Fruit fly (Drosophila melanogaster): Measurements from ENCODE around the gene Cpr72Ec.

Cpr72Ec gene

dm6 chr3L:16410234-16411119 is 43.3 kb upstream of the Cpr72Ec start (continued):
- TF ChIP-seq Aef1 (GFP tag; IDR thresholded peaks at IDR 0.05) (no peak), Nf-YA (GFP tag; IDR thresholded peaks at IDR 0.05) (no peak), CG17328 (GFP tag; IDR thresholded peaks at IDR 0.05) (no peak), E2f1 (GFP tag; IDR thresholded peaks at IDR 0.05) (no peak), Dek (tag; optimal IDR thresholded peaks at IDR 0.05) (no peak), CG32532 (GFP tag; IDR thresholded peaks at IDR 0.05) (no peak), caup (GFP tag; optimal IDR thresholded peaks at IDR 0.05; ENCODE audit: severe bottlenecking) (no peak), CkIIα-i1 (GFP tag; IDR thresholded peaks at IDR 0.05) (no peak), CG31224 (GFP tag; IDR thresholded peaks at IDR 0.05) (no peak), twi (tag; optimal IDR thresholded peaks at IDR 0.05) (peak; percentile 66), CG18764 (GFP tag; optimal IDR thresholded peaks at IDR 0.05) (no peak), Taf1 (GFP tag; IDR thresholded peaks at IDR 0.05) (no peak), CG30431 (GFP tag; optimal IDR thresholded peaks at IDR 0.05) (no peak), Dp (GFP tag; optimal IDR thresholded peaks at IDR 0.05) (no peak), Dip3 (GFP tag; optimal IDR thresholded peaks at IDR 0.05) (no peak), Scr (GFP tag; IDR thresholded peaks at IDR 0.05; ENCODE audit: partially characterized antibody) (no peak), usp (GFP tag; optimal IDR thresholded peaks at IDR 0.05) (no peak), CG3995 (GFP tag; optimal IDR thresholded peaks at IDR 0.05) (no peak), CG34422 (GFP tag; IDR thresholded peaks at IDR 0.05) (peak; percentile 29; the same call in 1 of the 3 replicates), tx (GFP tag; optimal IDR thresholded peaks at IDR 0.05) (no peak), h (optimal IDR thresholded peaks at IDR 0.05) (no peak), Hr51 (GFP tag; optimal IDR thresholded peaks at IDR 0.05) (no peak), pum (GFP tag; optimal IDR thresholded peaks at IDR 0.05) (no peak), chif (GFP tag; optimal IDR thresholded peaks at IDR 0.05) (no peak), Ets97D (GFP tag; optimal IDR thresholded peaks at IDR 0.05) (no peak), hbn (GFP tag; IDR thresholded peaks at IDR 0.05; ENCODE audit: partially characterized antibody) (no peak), wdn (GFP tag; IDR thresholded peaks at IDR 0.05) (no peak), CG12071 (GFP tag; optimal IDR thresholded peaks at IDR 0.05) (no peak), gsb-n (tag; optimal IDR thresholded peaks at IDR 0.05) (no peak), nom (GFP tag; optimal IDR thresholded peaks at IDR 0.05) (peak; percentile 88), CG6175 (GFP tag; IDR thresholded peaks at IDR 0.05) (no peak), CG7372 (GFP tag; IDR thresholded peaks at IDR 0.05) (no peak), Optix (GFP tag; IDR thresholded peaks at IDR 0.05) (no peak), CG1647 (GFP tag; optimal IDR thresholded peaks at IDR 0.05) (no peak), CG3407 (GFP tag; optimal IDR thresholded peaks at IDR 0.05) (no peak), Bgb (GFP tag; IDR thresholded peaks at IDR 0.05; ENCODE audit: partially characterized antibody) (peak; percentile 21; the same call in 1 of the 2 replicates), Dad (GFP tag; optimal IDR thresholded peaks at IDR 0.05) (no peak), cas (GFP tag; IDR thresholded peaks at IDR 0.05) (no peak), sc (optimal IDR thresholded peaks at IDR 0.05) (no peak), sc (GFP tag; optimal IDR thresholded peaks at IDR 0.05) (no peak), zen (tag; optimal IDR thresholded peaks at IDR 0.05) (peak; percentile 78), bbx (GFP tag; IDR thresholded peaks at IDR 0.05; ENCODE audit: partially characterized antibody) (0 out of 2 replicates have a peak, but pooled peaks have one; percentile 14), CG11398 (GFP tag; optimal IDR thresholded peaks at IDR 0.05) (no peak), Dref (GFP tag; IDR thresholded peaks at IDR 0.05) (no peak), Fer1 (GFP tag; optimal IDR thresholded peaks at IDR 0.05) (no peak), CG3847 (GFP tag; IDR thresholded peaks at IDR 0.05) (no peak), CG10431 (GFP tag; optimal IDR thresholded peaks at IDR 0.05) (no peak), jigr1 (GFP tag; IDR thresholded peaks at IDR 0.05) (no peak), E2f2 (GFP tag; IDR thresholded peaks at IDR 0.05) (no peak), NfI (GFP tag; optimal IDR thresholded peaks at IDR 0.05) (no peak), tap (tag; optimal IDR thresholded peaks at IDR 0.05) (no peak)
